Worm (Caenorhabditis elegans) whole organism, dauer: Measurements from ENCODE around the gene bcf-1.

Experiments
- unc-62 ChIP-seq: sonication (generic microtip); optimal IDR thresholded peaks from 2 replicates; lab custom pipeline; 2017; ENCODE audit warnings: missing biosample characterization, missing genetic modification reagents, missing genetic modification characterization

The bcf-1 gene

ce11 chrV:6408733-6409227 lies at the start of gene bcf-1:
Gene bcf-1, minus strand, starts transcription at chrV:6408783.
- TF ChIP-seq unc-62 (GFP tag; lab: Kevin White, UChicago) = no peak

- no peak for TF ChIP-seq unc-62 (GFP tag; lab: Kevin White, UChicago)
These were observed 48.3 kb upstream of the bcf-1 start for ce11 chrV:6456903-6457302.

- TF ChIP-seq unc-62 (GFP tag; lab: Kevin White, UChicago) = no peak
These were observed 44.5 kb upstream of the bcf-1 start, which contains the start of gene acl-9 for ce11 chrV:6453122-6453521. Gene acl-9, plus strand, starts transcription at chrV:6453226.

DNA sequence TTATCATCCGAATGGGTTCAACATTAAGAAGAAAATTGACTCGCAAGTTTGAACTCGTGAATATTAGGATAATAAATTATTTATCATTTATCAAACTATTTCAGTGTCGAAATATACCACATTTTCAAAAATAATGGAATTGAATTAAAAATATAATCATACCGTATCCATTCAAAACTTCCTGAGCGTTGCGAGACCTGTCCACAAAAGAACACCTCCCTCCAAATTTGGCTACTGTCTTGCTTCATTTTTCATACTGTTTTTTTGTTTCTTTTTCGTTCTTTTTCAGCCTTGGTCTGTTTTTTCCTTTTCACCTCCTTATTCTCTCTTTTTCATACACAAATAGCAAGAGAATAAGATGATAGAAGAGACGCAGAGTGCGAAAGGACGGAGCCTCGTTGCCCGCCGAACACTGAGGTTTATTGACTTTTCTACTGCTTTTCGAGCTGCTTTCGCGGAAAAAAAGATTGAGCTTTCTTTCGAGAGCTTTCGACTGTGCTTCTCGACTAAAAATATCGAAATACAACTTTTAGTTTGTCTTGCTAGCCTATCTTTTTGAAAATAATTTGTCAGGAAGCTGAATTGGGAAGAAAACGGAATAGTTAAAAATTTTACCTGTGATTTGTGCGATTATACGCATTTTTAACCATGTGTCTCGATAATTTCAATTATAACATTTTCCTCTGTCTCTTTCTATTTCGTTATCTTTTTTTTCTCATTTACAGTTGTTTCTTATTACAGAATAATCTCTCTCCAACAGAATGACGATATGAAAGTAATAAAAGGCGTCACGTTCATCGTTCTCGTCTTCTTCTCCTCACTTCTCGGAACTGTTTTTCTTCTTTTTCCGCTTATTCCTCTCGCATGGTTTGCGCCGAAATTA lies 41.8 kb upstream of the bcf-1 start, which contains the start of gene acl-8:
Gene acl-8 (plus strand): TSS at position 742 of the 883 bp plus-strand sequence.
- TF ChIP-seq unc-62 (GFP tag; lab: Kevin White, UChicago) = no peak

DNA sequence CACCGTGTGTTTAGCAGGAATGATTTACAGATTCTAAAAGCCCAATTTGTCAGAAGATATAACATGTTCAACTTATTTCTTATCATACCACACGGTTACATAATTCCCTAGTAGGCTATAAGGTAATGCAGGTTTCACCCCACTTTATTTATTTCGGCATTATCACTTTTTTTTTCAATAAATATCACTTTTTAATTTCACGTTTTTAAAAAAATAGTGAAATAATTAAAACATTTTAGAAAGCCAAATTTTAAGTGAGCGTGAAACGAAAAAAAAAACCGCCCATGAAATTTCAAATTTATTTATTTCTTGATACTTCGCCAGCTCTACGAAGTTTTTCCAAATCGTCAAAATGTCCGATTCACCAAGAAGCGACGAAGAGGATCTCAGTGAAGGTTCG lies 39.8 kb upstream of the bcf-1 start, which contains the start of gene fbxa-196:
Gene fbxa-196 (plus strand): TSS at position 301 of the 400 bp plus-strand sequence.
- TF ChIP-seq unc-62 (GFP tag; lab: Kevin White, UChicago) = no peak

DNA sequence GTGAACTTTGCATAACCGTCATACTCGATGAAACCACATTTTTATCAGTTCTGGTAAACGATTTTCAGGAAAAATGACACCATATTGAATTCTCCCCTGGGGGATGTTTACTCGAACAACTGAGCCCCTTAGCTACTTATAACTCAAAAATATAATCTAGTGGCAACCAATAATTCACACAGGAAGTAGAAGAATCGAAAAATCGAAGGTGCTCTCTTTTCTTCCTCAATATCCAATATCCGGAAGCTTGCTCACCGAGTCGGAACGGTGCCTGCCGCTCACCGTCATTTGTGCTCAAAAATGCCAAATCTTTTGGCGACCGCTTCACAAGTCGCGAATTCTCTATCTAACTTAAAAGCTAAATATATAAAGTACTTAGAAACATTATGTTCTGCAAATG lies 33.5 kb upstream of the bcf-1 start, which contains the start of gene T05H4.3:
Gene T05H4.3 (plus strand): TSS at position 301 of the 400 bp plus-strand sequence.
- no peak for TF ChIP-seq unc-62 (GFP tag; lab: Kevin White, UChicago)

ce11 chrV:6441613-6442012 lies 33.0 kb upstream of the bcf-1 start, which contains the start of gene T05H4.15:
Gene T05H4.15, minus strand, starts transcription at chrV:6441713.
- no peak for TF ChIP-seq unc-62 (GFP tag; lab: Kevin White, UChicago)

ce11 chrV:6438601-6439000 lies 30.0 kb upstream of the bcf-1 start, which contains the start of gene T05H4.4:
Gene T05H4.4, plus strand, starts transcription at chrV:6438901.
- TF ChIP-seq unc-62 (GFP tag; lab: Kevin White, UChicago) = no peak

ce11 chrV:6436332-6436731 lies 27.7 kb upstream of the bcf-1 start, which contains the start of gene hpo-19:
Gene hpo-19, plus strand, starts transcription at chrV:6436645.
- TF ChIP-seq unc-62 (GFP tag; lab: Kevin White, UChicago) = no peak

DNA sequence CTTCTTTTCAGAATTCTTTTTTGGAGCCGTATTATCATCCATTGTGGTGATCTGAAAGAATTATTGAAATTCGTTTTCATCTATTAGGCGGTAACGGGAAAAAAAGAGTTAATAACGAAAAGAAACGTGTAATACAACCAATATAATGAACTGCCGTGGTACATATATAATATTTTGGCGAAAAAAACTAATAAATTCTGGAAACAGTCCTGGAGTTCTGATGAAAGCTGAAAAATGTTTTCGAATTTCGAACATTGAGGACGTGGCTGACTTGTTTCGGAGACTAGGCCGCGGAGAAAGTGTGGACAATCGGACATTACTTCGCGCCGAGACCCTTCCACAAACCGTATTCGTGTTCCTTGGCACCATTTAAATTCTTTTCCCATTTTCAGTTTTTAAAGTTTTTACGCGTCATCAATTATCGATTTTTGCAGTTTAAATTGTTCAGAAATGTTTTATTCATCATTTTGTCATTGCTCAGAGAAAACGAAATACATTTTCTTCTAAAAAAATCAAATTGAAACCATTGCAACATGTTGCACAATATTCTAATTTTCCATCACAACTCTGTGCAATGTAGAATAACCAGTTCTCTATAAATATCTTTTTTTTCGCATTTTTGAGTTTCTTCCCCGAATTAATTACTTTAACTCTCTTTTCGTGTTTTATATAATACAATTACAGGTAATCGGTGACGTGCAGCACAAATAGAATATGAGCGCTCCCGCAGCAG lies 25.0 kb upstream of the bcf-1 start, which contains the start of the genes gad-1 and erfa-1:
Gene gad-1 (minus strand): TSS at position 51 of the 733 bp plus-strand sequence.
Gene erfa-1 (plus strand): TSS at position 683 of the 733 bp plus-strand sequence.
- no peak for TF ChIP-seq unc-62 (GFP tag; lab: Kevin White, UChicago)

DNA sequence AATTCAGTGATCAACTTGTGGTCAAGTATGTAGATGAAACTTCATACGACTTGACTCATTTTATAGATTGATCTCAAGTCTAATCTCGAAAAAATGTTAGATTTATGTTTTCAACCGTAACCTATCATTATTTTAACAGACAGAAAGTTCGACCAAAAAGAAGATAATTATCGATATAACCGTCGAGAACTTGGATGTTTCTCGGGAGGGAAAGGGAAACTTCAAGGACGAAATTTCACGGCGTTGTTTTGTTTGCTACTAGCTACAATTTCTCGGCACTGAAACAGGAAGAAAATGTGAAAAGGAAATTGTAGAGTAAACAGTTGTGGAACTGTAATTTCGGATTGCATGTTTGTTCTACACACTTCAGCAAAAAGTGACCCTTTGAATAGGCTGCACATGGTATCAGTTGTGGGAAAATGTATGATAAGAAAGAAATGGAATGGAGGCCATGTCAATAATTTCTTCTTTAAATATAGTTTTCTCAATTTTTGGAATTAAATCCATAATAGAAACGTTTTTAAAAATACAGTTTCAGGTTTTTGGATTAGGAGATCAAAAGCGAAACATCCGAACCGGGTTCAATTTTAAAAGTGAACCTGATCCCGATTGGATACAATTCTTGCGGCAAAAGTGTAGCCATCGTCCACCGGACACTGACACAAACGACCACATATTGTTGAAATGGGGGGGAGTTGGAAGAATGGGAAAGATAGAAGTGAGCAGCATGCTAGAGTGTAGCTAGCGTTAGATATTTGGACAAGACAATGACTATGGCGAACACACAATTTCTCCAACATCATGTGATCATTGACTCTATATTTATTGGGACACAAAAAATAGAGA lies 22.2 kb upstream of the bcf-1 start:
- no peak for TF ChIP-seq unc-62 (GFP tag; lab: Kevin White, UChicago)

DNA sequence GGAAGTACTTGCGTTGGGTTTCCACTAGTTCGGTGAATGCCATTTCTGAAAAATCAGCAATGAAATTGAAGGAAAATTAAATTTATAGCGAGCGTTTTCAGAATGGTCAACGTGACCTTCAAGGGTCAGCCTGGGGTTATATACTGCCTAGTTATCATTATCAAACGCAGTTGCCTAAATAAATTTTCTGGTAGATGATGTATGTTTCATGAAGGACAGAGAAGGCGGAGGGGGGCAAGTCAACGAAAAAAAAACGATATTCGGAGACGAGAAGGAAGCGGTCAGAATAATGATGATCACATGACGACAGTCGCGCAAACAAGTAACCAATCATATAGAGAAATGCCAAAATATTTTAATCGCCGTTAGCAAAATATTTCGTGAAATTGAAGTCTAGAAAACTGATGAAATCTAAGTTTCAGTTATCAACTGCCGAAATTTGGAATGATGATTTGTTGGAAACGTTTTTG lies 21.3 kb upstream of the bcf-1 start, which contains the start of gene alh-4:
Gene alh-4 (minus strand): TSS at position 51 of the 470 bp plus-strand sequence.
- no peak for TF ChIP-seq unc-62 (GFP tag; lab: Kevin White, UChicago)

ce11 chrV:6427433-6427832 lies 18.9 kb upstream of the bcf-1 start:
- TF ChIP-seq unc-62 (GFP tag; lab: Kevin White, UChicago) = no peak

ce11 chrV:6426843-6427242 lies 18.3 kb upstream of the bcf-1 start, which contains the start of gene atp-4:
Gene atp-4, minus strand, starts transcription at chrV:6427112.
- no peak for TF ChIP-seq unc-62 (GFP tag; lab: Kevin White, UChicago)
